Fruit fly (Drosophila melanogaster) whole organism: Measurements from ENCODE around the gene CG7453.

Experiments used
- CG8478 ChIP-seq: fragments of >200 bp; optimal IDR thresholded peaks from 2 replicates; lab custom pipeline; 2018; ENCODE audit warnings: inconsistent platforms
- pan ChIP-seq: fragments of >200 bp; optimal IDR thresholded peaks from 2 replicates; lab custom pipeline; 2017
- psq ChIP-seq: fragments of >200 bp; optimal IDR thresholded peaks from 2 replicates; lab custom pipeline; 2017

DNA sequence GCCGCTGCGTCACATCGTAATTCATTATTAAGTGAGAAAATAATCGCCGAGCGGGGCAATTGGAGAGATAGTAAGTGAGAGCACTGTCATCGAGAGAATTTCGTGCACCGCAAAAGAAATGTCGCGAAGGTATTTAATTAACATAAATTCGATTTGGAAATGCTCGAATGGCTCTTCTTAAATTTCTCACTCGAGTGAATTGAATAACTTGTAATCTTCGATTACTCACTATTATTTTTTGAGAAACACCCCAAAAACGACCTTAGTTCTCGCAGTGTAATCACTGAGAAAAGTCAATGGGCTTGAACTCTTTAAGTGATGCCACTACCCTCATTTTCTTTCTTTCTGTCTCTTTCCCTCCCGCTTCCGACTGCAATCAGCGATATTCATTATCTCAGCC lies 25.0 kb upstream of the CG7453 start:
- no peak for TF ChIP-seq pan (lab: Kevin White, UChicago)
- no peak for TF ChIP-seq psq (lab: Kevin White, UChicago)
- no peak for TF ChIP-seq CG8478 (lab: Kevin White, UChicago)
